Worm (Caenorhabditis elegans) whole organism, L1 larva: Measurements from ENCODE around the gene fsn-1.

ENCODE experiments used
- C04F5.9 ChIP-seq: sonication (generic microtip); optimal IDR thresholded peaks from 2 replicates; lab custom pipeline; 2016; ENCODE audit warnings: missing genetic modification characterization, missing compliant biosample characterization
- F16B12.6 ChIP-seq: fragments of 150-350 bp; optimal IDR thresholded peaks from 2 replicates; lab custom pipeline; 2014; ENCODE audit warnings: missing biosample characterization, missing genetic modification characterization
- aha-1 ChIP-seq: fragments of 150-350 bp; optimal IDR thresholded peaks from 2 replicates; lab custom pipeline; 2014; ENCODE audit warnings: missing biosample characterization, missing genetic modification characterization
- aly-2 ChIP-seq: fragments of 150-350 bp; optimal IDR thresholded peaks from 2 replicates; lab custom pipeline; 2014; ENCODE audit warnings: missing biosample characterization, missing genetic modification characterization
- ama-1 ChIP-seq: fragments of 150-350 bp; optimal IDR thresholded peaks from 2 replicates; lab custom pipeline; 2014
- blmp-1 ChIP-seq: fragments of 150-350 bp; optimal IDR thresholded peaks from 2 replicates; lab custom pipeline; 2014; ENCODE audit warnings: missing biosample characterization, missing genetic modification characterization
- ceh-63 ChIP-seq: fragments of 200-800 bp; sonication (Bioruptor generic); optimal IDR thresholded peaks from 2 replicates; lab custom pipeline; 2018; ENCODE audit warnings: mild to moderate bottlenecking, missing genetic modification characterization, missing compliant biosample characterization
- ceh-82 ChIP-seq, 3 experiments: fragments of 150-350 bp in 1 of 3; sonication (generic microtip) in 2 of 3; optimal IDR thresholded peaks; 2 replicates each; lab custom pipeline; 2014 to 2017; ENCODE audit warnings: missing biosample characterization in 3 of 3, missing genetic modification characterization in 3 of 3
- ceh-88 ChIP-seq: fragments of 200-800 bp; sonication (Bioruptor generic); IDR thresholded peaks from 2 replicates; pipeline ENCODE4 v1.3.6; 2022; ENCODE audit warnings: missing genetic modification characterization, missing compliant biosample characterization
- ceh-90 ChIP-seq: sonication (generic microtip); optimal IDR thresholded peaks from 2 replicates; lab custom pipeline; 2016; ENCODE audit warnings: missing genetic modification characterization, missing compliant biosample characterization
- ces-1 ChIP-seq: fragments of 150-350 bp; optimal IDR thresholded peaks from 2 replicates; lab custom pipeline; 2014; ENCODE audit warnings: missing biosample characterization, missing genetic modification reagents, missing genetic modification characterization
- efl-1 ChIP-seq, 4 experiments: fragments of 150-350 bp; optimal IDR thresholded peaks in 3 of 4; peaks in 1 of 4; 1 replicate in 1 of 4; 2 replicates in 3 of 4; lab custom pipeline; 2014; ENCODE audit warnings: missing biosample characterization in 2 of 4, missing genetic modification characterization in 2 of 4, missing genetic modification reagents in 2 of 4
- efl-3 ChIP-seq: fragments of 200-800 bp; sonication (Bioruptor generic); optimal IDR thresholded peaks from 2 replicates; lab custom pipeline; 2018; ENCODE audit warnings: mild to moderate bottlenecking, missing genetic modification characterization, missing compliant biosample characterization
- egl-13 ChIP-seq: sonication (generic microtip); optimal IDR thresholded peaks from 2 replicates; lab custom pipeline; 2016; ENCODE audit warnings: missing genotype, missing genetic modification reagents, missing genetic modification characterization, missing compliant biosample characterization
- egl-27 ChIP-seq, 2 experiments: fragments of 150-350 bp in 1 of 2; sonication (generic microtip); optimal IDR thresholded peaks; 3 replicates each; lab custom pipeline; 2017 to 2018; ENCODE audit warnings: missing biosample characterization in 2 of 2, missing genetic modification characterization in 2 of 2, missing genetic modification reagents in 2 of 2
- elt-3 ChIP-seq, 6 experiments: fragments of 150-350 bp in 1 of 6; sonication (generic microtip); optimal IDR thresholded peaks; 2 replicates each; lab custom pipeline; 2017 to 2018; ENCODE audit warnings: missing biosample characterization in 6 of 6, missing genetic modification characterization in 6 of 6, inconsistent platforms in 1 of 6
- ets-5 ChIP-seq: fragments of 200-800 bp; sonication (Bioruptor generic); IDR thresholded peaks from 2 replicates; pipeline ENCODE4 v1.3.6; 2022; ENCODE audit warnings: missing genetic modification characterization, missing compliant biosample characterization
- fkh-10 ChIP-seq: sonication (generic microtip); optimal IDR thresholded peaks from 2 replicates; lab custom pipeline; 2017; ENCODE audit warnings: missing biosample characterization, missing genetic modification reagents, missing genetic modification characterization
- fkh-4 ChIP-seq: sonication (generic microtip); optimal IDR thresholded peaks from 2 replicates; lab custom pipeline; 2016; ENCODE audit warnings: missing compliant biosample characterization, missing genetic modification characterization, borderline replicate concordance
- fkh-8 ChIP-seq: sonication (generic microtip); optimal IDR thresholded peaks from 2 replicates; lab custom pipeline; 2016; ENCODE audit warnings: mild to moderate bottlenecking, missing genetic modification characterization, missing compliant biosample characterization
- fos-1 ChIP-seq: fragments of 150-350 bp; optimal IDR thresholded peaks from 2 replicates; lab custom pipeline; 2014; ENCODE audit warnings: missing biosample characterization, missing genetic modification characterization
- hlh-4 ChIP-seq: sonication (generic microtip); optimal IDR thresholded peaks from 2 replicates; lab custom pipeline; 2016; ENCODE audit warnings: mild to moderate bottlenecking, missing genetic modification characterization, missing compliant biosample characterization
- irx-1 ChIP-seq: sonication (generic microtip); optimal IDR thresholded peaks from 2 replicates; lab custom pipeline; 2016; ENCODE audit warnings: missing genetic modification characterization, missing compliant biosample characterization
- jun-1 ChIP-seq: fragments of 150-350 bp; optimal IDR thresholded peaks from 2 replicates; lab custom pipeline; 2014; ENCODE audit warnings: missing biosample characterization, missing genetic modification reagents, missing genetic modification characterization
- lin-14 ChIP-seq: fragments of 200-800 bp; sonication (Bioruptor generic); optimal IDR thresholded peaks from 2 replicates; lab custom pipeline; 2018; ENCODE audit warnings: mild to moderate bottlenecking, missing genetic modification characterization, moderate library complexity, missing compliant biosample characterization
- lin-15B ChIP-seq: fragments of 150-350 bp; sonication (generic microtip); optimal IDR thresholded peaks from 3 replicates; lab custom pipeline; 2014; ENCODE audit warnings: missing biosample characterization, missing genetic modification characterization
- lin-39 ChIP-seq: fragments of 150-350 bp; optimal IDR thresholded peaks from 2 replicates; lab custom pipeline; 2014; ENCODE audit warnings: missing biosample characterization, missing genetic modification reagents, missing genetic modification characterization
- lir-3 ChIP-seq: sonication (generic microtip); optimal IDR thresholded peaks from 2 replicates; lab custom pipeline; 2016; ENCODE audit warnings: mild to moderate bottlenecking, missing genetic modification characterization, moderate library complexity, missing compliant biosample characterization; ENCODE audit not compliant: poor library complexity
- lsy-2 ChIP-seq, 2 experiments: fragments of 150-350 bp; optimal IDR thresholded peaks; 2 replicates each; lab custom pipeline; 2014; ENCODE audit warnings: missing biosample characterization in 2 of 2, missing genetic modification characterization in 2 of 2
- mab-9 ChIP-seq: fragments of 200-800 bp; sonication (Bioruptor generic); IDR thresholded peaks from 2 replicates; pipeline ENCODE4 v1.3.6; 2022; ENCODE audit warnings: missing genetic modification reagents, missing genetic modification characterization, missing compliant biosample characterization
- mdl-1 ChIP-seq, 2 experiments: fragments of 150-350 bp; optimal IDR thresholded peaks; 2 replicates each; lab custom pipeline; 2014 to 2017; ENCODE audit warnings: missing biosample characterization in 2 of 2, missing genetic modification characterization in 2 of 2, inconsistent platforms in 1 of 2
- mef-2 ChIP-seq: fragments of 150-350 bp; optimal IDR thresholded peaks from 2 replicates; lab custom pipeline; 2014; ENCODE audit warnings: missing biosample characterization, missing genetic modification characterization
- mep-1 ChIP-seq: fragments of 150-350 bp; optimal IDR thresholded peaks from 2 replicates; lab custom pipeline; 2014; ENCODE audit warnings: missing biosample characterization, missing genetic modification characterization
- nhr-11 ChIP-seq: fragments of 150-350 bp; optimal IDR thresholded peaks from 2 replicates; lab custom pipeline; 2014; ENCODE audit warnings: missing biosample characterization, missing genetic modification characterization
- nhr-20 ChIP-seq: sonication (generic microtip); optimal IDR thresholded peaks from 2 replicates; lab custom pipeline; 2016; ENCODE audit warnings: mild to moderate bottlenecking, missing genetic modification characterization, missing compliant biosample characterization
- nhr-237 ChIP-seq: fragments of 150-350 bp; optimal IDR thresholded peaks from 2 replicates; lab custom pipeline; 2014; ENCODE audit warnings: missing biosample characterization, missing genetic modification characterization
- nhr-28 ChIP-seq: fragments of 150-350 bp; optimal IDR thresholded peaks from 2 replicates; lab custom pipeline; 2014; ENCODE audit warnings: missing biosample characterization, missing genetic modification characterization
- nhr-47 ChIP-seq: sonication (generic microtip); optimal IDR thresholded peaks from 2 replicates; lab custom pipeline; 2016; ENCODE audit warnings: mild to moderate bottlenecking, missing genetic modification characterization, moderate library complexity, missing compliant biosample characterization
- nhr-71 ChIP-seq: sonication (generic microtip); optimal IDR thresholded peaks from 2 replicates; lab custom pipeline; 2016; ENCODE audit warnings: mild to moderate bottlenecking, missing genetic modification characterization, moderate library complexity, missing compliant biosample characterization
- nhr-77 ChIP-seq: fragments of 150-350 bp; optimal IDR thresholded peaks from 2 replicates; lab custom pipeline; 2014; ENCODE audit warnings: missing biosample characterization, missing genetic modification characterization
- nhr-84 ChIP-seq: sonication (generic microtip); optimal IDR thresholded peaks from 2 replicates; lab custom pipeline; 2017; ENCODE audit warnings: missing biosample characterization, missing genetic modification characterization
- nhr-90 ChIP-seq: sonication (generic microtip); optimal IDR thresholded peaks from 2 replicates; lab custom pipeline; 2016; ENCODE audit warnings: mild to moderate bottlenecking, missing genetic modification characterization, missing compliant biosample characterization; ENCODE audit not compliant: poor library complexity
- pax-3 ChIP-seq: fragments of 200-800 bp; sonication (Bioruptor generic); optimal IDR thresholded peaks from 2 replicates; lab custom pipeline; 2018; ENCODE audit warnings: mild to moderate bottlenecking, missing genetic modification characterization, moderate library complexity, missing compliant biosample characterization
- skn-1 ChIP-seq: fragments of 150-350 bp; optimal IDR thresholded peaks from 2 replicates; lab custom pipeline; 2014; ENCODE audit warnings: missing biosample characterization, missing genetic modification characterization
- snu-23 ChIP-seq: sonication (generic microtip); optimal IDR thresholded peaks from 2 replicates; lab custom pipeline; 2016; ENCODE audit warnings: missing genetic modification characterization, missing compliant biosample characterization
- sox-4 ChIP-seq: sonication (generic microtip); optimal IDR thresholded peaks from 2 replicates; lab custom pipeline; 2016; ENCODE audit warnings: missing genetic modification characterization, missing compliant biosample characterization
- sptf-1 ChIP-seq: fragments of 150-350 bp; optimal IDR thresholded peaks from 2 replicates; lab custom pipeline; 2014; ENCODE audit warnings: missing biosample characterization, missing genetic modification characterization
- swsn-7 ChIP-seq: sonication (generic microtip); optimal IDR thresholded peaks from 2 replicates; lab custom pipeline; 2016; ENCODE audit warnings: missing genetic modification characterization, missing compliant biosample characterization
- tbx-2 ChIP-seq: sonication (generic microtip); optimal IDR thresholded peaks from 2 replicates; lab custom pipeline; 2016; ENCODE audit warnings: missing genetic modification characterization, missing compliant biosample characterization
- tlp-1 ChIP-seq: fragments of 150-350 bp; optimal IDR thresholded peaks from 2 replicates; lab custom pipeline; 2014; ENCODE audit warnings: missing biosample characterization, missing genetic modification characterization
- unc-130 ChIP-seq: fragments of 150-350 bp; optimal IDR thresholded peaks from 2 replicates; lab custom pipeline; 2017; ENCODE audit warnings: missing biosample characterization, missing genetic modification characterization, inconsistent platforms
- unc-30 ChIP-seq: sonication (generic microtip); optimal IDR thresholded peaks from 2 replicates; lab custom pipeline; 2017; ENCODE audit warnings: missing biosample characterization, missing genetic modification characterization
- unc-62 ChIP-seq: fragments of 150-350 bp; optimal IDR thresholded peaks from 2 replicates; lab custom pipeline; 2014; ENCODE audit warnings: missing biosample characterization, missing genetic modification reagents, missing genetic modification characterization
- unc-86 ChIP-seq: sonication (generic microtip); optimal IDR thresholded peaks from 2 replicates; lab custom pipeline; 2016; ENCODE audit warnings: missing genetic modification characterization, missing compliant biosample characterization
- unc-98 ChIP-seq: fragments of 200-800 bp; sonication (Bioruptor generic); IDR thresholded peaks from 2 replicates; pipeline ENCODE4 v1.3.6; 2022; ENCODE audit warnings: missing genetic modification characterization, missing compliant biosample characterization

Gene fsn-1

ce11 chrIII:4905405-4905804 is 31.7 kb upstream of the fsn-1 start, which contains the start of gene F26F4.8:
Gene F26F4.8, minus strand, starts transcription at chrIII:4905473.
- TF ChIP-seq mef-2 (tag; lab: Kevin White, UChicago) (no peak), swsn-7 (tag; lab: Kevin White, UChicago) (peak; percentile 19), fos-1 (no peak), tlp-1 (tag; lab: Kevin White, UChicago) (no peak), nhr-237 (tag; lab: Kevin White, UChicago) (no peak), F16B12.6 (tag; lab: Kevin White, UChicago) (no peak), nhr-20 (tag; lab: Kevin White, UChicago) (peak; percentile 46), egl-27 (tag; optimal IDR thresholded peaks at IDR 0.05; lab: Kevin White, UChicago) (no peak), mdl-1 (tag; optimal IDR thresholded peaks at IDR 0.05; lab: Kevin White, UChicago) (no peak), lin-15B (tag; lab: Kevin White, UChicago) (peak; percentile 30), pax-3 (peak; percentile 69), ets-5 (no peak), fkh-4 (tag; lab: Kevin White, UChicago) (peak; percentile 88), lin-14 (GFP tag; lab: Kevin White, UChicago) (peak; percentile 64), mep-1 (peak; percentile 39), ceh-90 (tag; lab: Kevin White, UChicago) (peak; percentile 94), blmp-1 (tag; lab: Kevin White, UChicago) (no peak), unc-62 (no peak), lin-39 (tag; lab: Kevin White, UChicago) (no peak), nhr-84 (no peak), nhr-90 (tag; lab: Kevin White, UChicago) (peak; percentile 63), efl-3 (GFP tag; lab: Kevin White, UChicago) (no peak), unc-98 (peak; percentile 65), fkh-8 (tag; lab: Kevin White, UChicago) (peak; percentile 57), efl-1 (optimal IDR thresholded peaks at IDR 0.05; lab: Kevin White, UChicago) (peak; percentile 61 to 76), efl-1 (GFP tag; optimal IDR thresholded peaks at IDR 0.05 in 1 of 2; lab: Kevin White, UChicago) (peak; percentile 84 to 98), unc-30 (no peak), skn-1 (no peak), ceh-63 (GFP tag; lab: Kevin White, UChicago) (no peak), elt-3 (tag; optimal IDR thresholded peaks at IDR 0.05; lab: Kevin White, UChicago) (no peak), ceh-88 (GFP tag; lab: Robert Waterston, UW) (no peak), aha-1 (tag; lab: Kevin White, UChicago) (no peak), ces-1 (GFP tag; lab: Kevin White, UChicago) (no peak), sptf-1 (no peak), nhr-47 (tag; lab: Kevin White, UChicago) (peak; percentile 66), tbx-2 (tag; lab: Kevin White, UChicago) (peak; percentile 70), C04F5.9 (peak; percentile 59), ceh-82 (tag; optimal IDR thresholded peaks at IDR 0.05; lab: Kevin White, UChicago) (no peak), nhr-28 (tag; lab: Kevin White, UChicago) (no peak), sox-4 (peak; percentile 46), unc-86 (tag; lab: Kevin White, UChicago) (peak; percentile 26), mab-9 (GFP tag; lab: Robert Waterston, UW) (no peak), jun-1 (tag; lab: Kevin White, UChicago) (no peak), lir-3 (peak; percentile 82), nhr-11 (tag; lab: Kevin White, UChicago) (no peak), fkh-10 (GFP tag; lab: Kevin White, UChicago) (no peak), nhr-71 (tag; lab: Kevin White, UChicago) (peak; percentile 68), lsy-2 (tag; optimal IDR thresholded peaks at IDR 0.05; lab: Kevin White, UChicago) (peak; percentile 35 to 51), egl-13 (tag; lab: Kevin White, UChicago) (peak; percentile 61), ama-1 (lab: Kevin White, UChicago) (no peak), snu-23 (GFP tag; lab: Kevin White, UChicago) (peak; percentile 26), nhr-77 (tag; lab: Kevin White, UChicago) (no peak), aly-2 (tag; lab: Kevin White, UChicago) (no peak), irx-1 (tag; lab: Kevin White, UChicago) (peak; percentile 88), unc-130 (no peak), hlh-4 (tag; lab: Kevin White, UChicago) (no peak)
